Worm (Caenorhabditis elegans) whole organism, young adult: ENCODE measurements around the gene F55E10.2.

Source experiments
- B0035.1 ChIP-seq: sonication (generic microtip); optimal IDR thresholded peaks from 2 replicates; lab custom pipeline; 2016; ENCODE audit warnings: missing genetic modification characterization, mild to moderate bottlenecking, missing compliant biosample characterization, missing genotype, missing genetic modification reagents
- B0261.1 ChIP-seq: sonication (generic microtip); optimal IDR thresholded peaks from 2 replicates; lab custom pipeline; 2016; ENCODE audit warnings: mild to moderate bottlenecking, missing genetic modification characterization, moderate library complexity, missing compliant biosample characterization
- D2030.7 ChIP-seq: fragments of 200-800 bp; sonication (Bioruptor generic); IDR thresholded peaks from 2 replicates; pipeline ENCODE4 v1.3.6; 2022; ENCODE audit warnings: missing genetic modification reagents, missing genetic modification characterization, missing compliant biosample characterization
- F33H1.4 ChIP-seq: fragments of 200-800 bp; sonication (Bioruptor generic); IDR thresholded peaks from 2 replicates; pipeline ENCODE4 v1.3.6; 2022; ENCODE audit warnings: missing genetic modification reagents, missing genetic modification characterization, missing compliant biosample characterization
- F39B2.1 ChIP-seq: fragments of 200-800 bp; sonication (Bioruptor generic); IDR thresholded peaks from 2 replicates; pipeline ENCODE4 v1.3.6; 2022; ENCODE audit warnings: missing genetic modification reagents, missing genetic modification characterization, missing compliant biosample characterization
- F52B5.7 ChIP-seq: sonication (generic microtip); optimal IDR thresholded peaks from 2 replicates; lab custom pipeline; 2016; ENCODE audit warnings: mild to moderate bottlenecking, missing genetic modification characterization, missing compliant biosample characterization
- Y53F4B.3 ChIP-seq: fragments of 200-800 bp; sonication (Bioruptor generic); IDR thresholded peaks from 2 replicates; pipeline ENCODE4 v1.3.6; 2022; ENCODE audit warnings: missing genetic modification reagents, missing genetic modification characterization, missing compliant biosample characterization
- Y79H2A.3 ChIP-seq: fragments of 200-800 bp; sonication (Bioruptor generic); conservative IDR thresholded peaks from 2 replicates; pipeline ENCODE4 v1.3.6; 2022; ENCODE audit warnings: missing genetic modification reagents, missing genetic modification characterization, missing compliant biosample characterization
- Y95B8A.8 ChIP-seq: fragments of 200-800 bp; sonication (Bioruptor generic); IDR thresholded peaks from 2 replicates; pipeline ENCODE4 v1.3.6; 2022; ENCODE audit warnings: missing genetic modification reagents, missing genetic modification characterization, missing compliant biosample characterization
- attf-3 ChIP-seq: fragments of 200-800 bp; sonication (Bioruptor generic); conservative IDR thresholded peaks from 2 replicates; pipeline ENCODE4 v1.3.6; 2022; ENCODE audit warnings: missing genetic modification reagents, missing genetic modification characterization, missing compliant biosample characterization
- attf-6 ChIP-seq: fragments of 200-800 bp; sonication (Bioruptor generic); IDR thresholded peaks from 2 replicates; pipeline ENCODE4 v1.3.6; 2022; ENCODE audit warnings: missing genetic modification reagents, missing genetic modification characterization, missing compliant biosample characterization
- bed-2 ChIP-seq: fragments of 200-800 bp; sonication (Bioruptor generic); IDR thresholded peaks from 2 replicates; pipeline ENCODE4 v1.3.6; 2022; ENCODE audit warnings: missing genetic modification reagents, missing genetic modification characterization, missing compliant biosample characterization
- ceh-100 ChIP-seq: fragments of 200-800 bp; sonication (Bioruptor generic); IDR thresholded peaks from 2 replicates; pipeline ENCODE4 v1.3.6; 2022; ENCODE audit warnings: missing genetic modification reagents, missing genetic modification characterization, missing compliant biosample characterization
- ceh-27 ChIP-seq: fragments of 200-800 bp; sonication (Bioruptor generic); optimal IDR thresholded peaks from 2 replicates; lab custom pipeline; 2018; ENCODE audit warnings: mild to moderate bottlenecking, missing genetic modification characterization, moderate library complexity, missing compliant biosample characterization
- chd-7 ChIP-seq: sonication (generic microtip); optimal IDR thresholded peaks from 2 replicates; lab custom pipeline; 2016; ENCODE audit warnings: mild to moderate bottlenecking, missing genetic modification characterization, moderate library complexity, missing compliant biosample characterization
- efl-1 ChIP-seq: fragments of 150-350 bp; optimal IDR thresholded peaks from 2 replicates; lab custom pipeline; 2014; ENCODE audit warnings: missing biosample characterization, missing genetic modification reagents, missing genetic modification characterization
- egl-44 ChIP-seq: fragments of 200-800 bp; sonication (Bioruptor generic); IDR thresholded peaks from 2 replicates; pipeline ENCODE4 v1.3.6; 2022; ENCODE audit warnings: missing genetic modification reagents, missing genetic modification characterization, missing compliant biosample characterization
- egrh-3 ChIP-seq: fragments of 200-800 bp; sonication (Bioruptor generic); IDR thresholded peaks from 2 replicates; pipeline ENCODE4 v1.3.6; 2022; ENCODE audit warnings: missing genetic modification reagents, missing genetic modification characterization, missing compliant biosample characterization
- ets-4 ChIP-seq: fragments of 200-800 bp; sonication (Bioruptor generic); optimal IDR thresholded peaks from 2 replicates; lab custom pipeline; 2018; ENCODE audit warnings: mild to moderate bottlenecking, missing genetic modification characterization, missing compliant biosample characterization
- gei-17 ChIP-seq: fragments of 200-800 bp; sonication (Bioruptor generic); optimal IDR thresholded peaks from 2 replicates; lab custom pipeline; 2018; ENCODE audit warnings: mild to moderate bottlenecking, missing genetic modification characterization, missing compliant biosample characterization
- hlh-12 ChIP-seq: sonication (generic microtip); optimal IDR thresholded peaks from 2 replicates; lab custom pipeline; 2016; ENCODE audit warnings: missing genetic modification characterization, missing compliant biosample characterization
- lag-1 ChIP-seq: fragments of 200-800 bp; sonication (Bioruptor generic); IDR thresholded peaks from 2 replicates; pipeline ENCODE4 v1.3.6; 2022; ENCODE audit warnings: missing genetic modification reagents, missing genetic modification characterization, missing compliant biosample characterization
- let-607 ChIP-seq, 2 experiments: fragments of 200-800 bp in 1 of 2; sonication (Bioruptor generic) in 1 of 2; sonication (generic microtip) in 1 of 2; optimal IDR thresholded peaks; 2 replicates each; lab custom pipeline; 2016 to 2018; ENCODE audit warnings: mild to moderate bottlenecking in 2 of 2, missing compliant biosample characterization in 2 of 2, missing genetic modification characterization in 2 of 2, moderate library complexity in 2 of 2, missing genotype in 1 of 2
- lin-26 ChIP-seq: fragments of 200-800 bp; sonication (Bioruptor generic); IDR thresholded peaks from 2 replicates; pipeline ENCODE4 v1.3.6; 2022; ENCODE audit warnings: missing genetic modification reagents, missing genetic modification characterization, missing compliant biosample characterization
- lin-40 ChIP-seq: sonication (generic microtip); optimal IDR thresholded peaks from 2 replicates; lab custom pipeline; 2016; ENCODE audit warnings: missing genetic modification characterization, mild to moderate bottlenecking, missing compliant biosample characterization, missing genotype, missing genetic modification reagents
- lin-54 ChIP-seq: fragments of 200-800 bp; sonication (Bioruptor generic); optimal IDR thresholded peaks from 2 replicates; lab custom pipeline; 2018; ENCODE audit warnings: mild to moderate bottlenecking, missing genetic modification characterization, missing compliant biosample characterization
- nfya-2 ChIP-seq: fragments of 200-800 bp; sonication (Bioruptor generic); IDR thresholded peaks from 2 replicates; pipeline ENCODE4 v1.3.6; 2022; ENCODE audit warnings: missing genetic modification reagents, missing genetic modification characterization, missing compliant biosample characterization
- nhr-80 ChIP-seq: sonication (generic microtip); optimal IDR thresholded peaks from 2 replicates; lab custom pipeline; 2016; ENCODE audit warnings: missing genetic modification characterization, missing compliant biosample characterization
- rpc-1 ChIP-seq, 2 experiments: fragments of 150-350 bp in 1 of 2; sonication (generic microtip) in 1 of 2; optimal IDR thresholded peaks; 2 replicates each; lab custom pipeline; 2014 to 2018; ENCODE audit warnings: missing biosample characterization in 1 of 2, missing genetic modification characterization in 1 of 2, missing genetic modification reagents in 1 of 2, missing genotype in 1 of 2
- sea-2 ChIP-seq: fragments of 200-800 bp; sonication (Bioruptor generic); IDR thresholded peaks from 2 replicates; pipeline ENCODE4 v1.3.6; 2022; ENCODE audit warnings: missing genetic modification characterization, missing compliant biosample characterization
- snpc-1.1 ChIP-seq: sonication (generic microtip); optimal IDR thresholded peaks from 2 replicates; lab custom pipeline; 2017; ENCODE audit warnings: missing genetic modification characterization, mild to moderate bottlenecking, missing compliant biosample characterization, antibody characterized with exemption, moderate library complexity, missing genotype, missing genetic modification reagents; ENCODE audit not compliant: insufficient read depth
- somi-1 ChIP-seq: fragments of 200-800 bp; sonication (Bioruptor generic); optimal IDR thresholded peaks from 2 replicates; lab custom pipeline; 2018; ENCODE audit warnings: mild to moderate bottlenecking, missing genetic modification characterization, missing compliant biosample characterization
- tbp1 ChIP-seq: fragments of 200-800 bp; sonication (Bioruptor generic); optimal IDR thresholded peaks from 2 replicates; lab custom pipeline; 2018; ENCODE audit warnings: mild to moderate bottlenecking, missing genetic modification characterization, missing compliant biosample characterization
- tbx-9 ChIP-seq: sonication (generic microtip); optimal IDR thresholded peaks from 2 replicates; lab custom pipeline; 2016; ENCODE audit warnings: borderline replicate concordance, missing genetic modification characterization, inconsistent platforms, missing compliant biosample characterization
- zim-3 ChIP-seq: sonication (generic microtip); optimal IDR thresholded peaks from 2 replicates; lab custom pipeline; 2017; ENCODE audit warnings: mild to moderate bottlenecking, missing genetic modification characterization, moderate library complexity, missing compliant biosample characterization
- ztf-18 ChIP-seq: sonication (generic microtip); optimal IDR thresholded peaks from 2 replicates; lab custom pipeline; 2016; ENCODE audit warnings: missing genotype, mild to moderate bottlenecking, missing genetic modification characterization, missing compliant biosample characterization

Gene F55E10.2

DNA sequence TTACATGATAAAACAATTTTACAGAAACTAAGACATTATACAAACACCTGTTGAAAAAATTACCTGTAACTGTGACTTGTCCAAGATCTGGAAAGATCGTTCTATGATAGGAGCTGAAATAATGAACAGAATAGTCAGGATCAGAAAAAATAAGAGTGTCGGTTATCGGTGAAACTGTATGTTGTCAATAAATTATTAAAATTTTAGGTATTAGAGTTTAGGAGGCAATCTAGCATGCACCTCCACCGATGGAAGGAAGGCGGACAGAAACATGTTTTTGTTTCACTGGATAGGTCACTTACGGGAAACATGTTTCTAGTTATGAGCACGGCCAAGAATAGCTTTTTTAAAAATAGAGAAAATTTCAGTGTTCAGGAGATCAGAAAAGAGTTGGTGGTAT is 40.9 kb upstream of the F55E10.2 start, which contains the start of gene ced-13:
ced-13 (minus strand) TSS at position 101 of the 400 bp plus-strand sequence.
- TF ChIP-seq snpc-1.1 (tag; lab: Kevin White, UChicago), result no peak
- TF ChIP-seq tbx-9 (tag; lab: Kevin White, UChicago), result no peak
- no peak for TF ChIP-seq nfya-2 (GFP tag; lab: Robert Waterston, UW)
- no peak for TF ChIP-seq ceh-100 (GFP tag; lab: Robert Waterston, UW)
- TF ChIP-seq lin-54 (GFP tag; lab: Kevin White, UChicago), result no peak
- no peak for TF ChIP-seq F52B5.7 (tag; lab: Kevin White, UChicago)
- no peak for TF ChIP-seq F33H1.4 (GFP tag; lab: Robert Waterston, UW)
- TF ChIP-seq egrh-3 (GFP tag; lab: Robert Waterston, UW), result no peak

DNA sequence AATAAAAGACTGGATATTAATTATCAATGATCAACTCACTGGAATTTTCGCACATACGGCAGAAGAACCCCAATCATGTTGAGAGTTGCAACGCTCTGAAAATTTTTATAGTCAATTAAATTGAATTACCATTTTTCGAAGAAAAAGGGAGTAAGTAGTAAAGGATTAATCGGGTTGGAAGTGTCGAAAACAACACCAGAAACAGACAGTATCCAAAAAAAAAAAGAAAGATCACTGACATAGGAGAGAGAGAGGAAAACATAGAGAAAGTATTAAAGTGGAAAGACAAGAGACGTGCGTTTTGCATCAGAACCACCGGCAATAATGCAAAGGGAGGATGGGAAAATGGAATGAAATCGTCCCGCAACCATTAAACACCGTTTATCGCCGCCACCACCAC is 38.2 kb upstream of the F55E10.2 start, which contains the start of gene inx-5:
inx-5 (minus strand) TSS at position 101 of the 400 bp plus-strand sequence.
- no peak for TF ChIP-seq ceh-27
- no peak for TF ChIP-seq F39B2.1
- no peak for TF ChIP-seq egl-44 (GFP tag; lab: Robert Waterston, UW)
- TF ChIP-seq tbp1 (GFP tag; lab: Kevin White, UChicago), result no peak
- TF ChIP-seq lag-1, result no peak
- no peak for TF ChIP-seq chd-7 (tag; lab: Kevin White, UChicago)
- TF ChIP-seq attf-3 (GFP tag; lab: Robert Waterston, UW), result no peak
- no peak for TF ChIP-seq ztf-18 (tag; lab: Kevin White, UChicago)
- no peak for TF ChIP-seq lin-26 (GFP tag; lab: Robert Waterston, UW)
- no peak for TF ChIP-seq ets-4 (GFP tag; lab: Kevin White, UChicago)

DNA sequence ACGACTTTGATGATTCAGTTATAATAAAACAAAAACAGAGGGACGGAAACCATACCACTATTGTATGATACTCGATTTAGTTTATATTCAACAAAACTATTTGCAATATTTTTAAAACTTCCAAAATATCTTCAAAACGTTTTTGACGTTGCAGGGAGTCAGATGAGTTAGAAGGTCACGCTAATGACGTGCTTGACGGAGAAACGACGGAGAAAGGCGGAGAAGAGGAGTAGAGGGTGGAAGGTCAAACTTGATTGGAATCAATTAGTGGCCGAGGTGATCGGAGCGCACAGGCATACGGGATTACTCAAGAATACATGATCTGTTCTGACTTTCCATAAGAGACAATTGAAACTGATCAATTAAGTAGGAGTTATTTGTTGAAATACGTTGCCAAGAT is 37.7 kb upstream of the F55E10.2 start:
- no peak for TF ChIP-seq bed-2
- no peak for TF ChIP-seq tbx-9 (tag; lab: Kevin White, UChicago)
- TF ChIP-seq nhr-80, result no peak
- no peak for TF ChIP-seq B0261.1 (tag; lab: Kevin White, UChicago)
- no peak for TF ChIP-seq sea-2 (GFP tag; lab: Robert Waterston, UW)
- no peak for TF ChIP-seq lin-40 (tag; lab: Kevin White, UChicago)
- no peak for TF ChIP-seq D2030.7
- TF ChIP-seq attf-6 (GFP tag; lab: Robert Waterston, UW), result no peak
- no peak for TF ChIP-seq hlh-12 (tag; lab: Kevin White, UChicago)
- TF ChIP-seq B0035.1 (tag; lab: Kevin White, UChicago), result no peak
- no peak for TF ChIP-seq somi-1 (GFP tag; lab: Kevin White, UChicago)
- TF ChIP-seq chd-7 (tag; lab: Kevin White, UChicago), result no peak
- no peak for TF ChIP-seq Y95B8A.8 (GFP tag; lab: Robert Waterston, UW)
- no peak for TF ChIP-seq Y79H2A.3 (GFP tag; lab: Robert Waterston, UW)

DNA sequence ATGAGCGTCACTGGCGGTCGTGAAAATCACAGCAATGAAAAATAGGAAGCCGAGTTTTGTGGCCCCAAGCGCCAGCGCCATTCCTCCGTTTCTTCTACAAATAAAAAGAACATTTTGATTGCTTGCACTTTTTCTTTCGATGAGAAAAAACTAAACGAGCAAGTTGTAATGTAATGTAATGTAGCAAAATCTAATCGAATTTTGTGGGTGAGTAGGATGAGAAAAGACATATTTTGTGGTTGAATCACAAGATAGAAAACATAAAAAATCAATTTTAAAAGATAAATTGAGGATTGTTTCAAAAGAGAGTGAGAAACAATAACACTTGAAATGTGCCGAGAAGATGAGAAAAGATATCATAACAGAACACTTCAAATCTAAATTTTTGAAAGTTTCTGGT is 32.9 kb upstream of the F55E10.2 start, which contains the start of gene R09F10.5:
R09F10.5 (minus strand) TSS at position 101 of the 400 bp plus-strand sequence.
- TF ChIP-seq egl-44 (GFP tag; lab: Robert Waterston, UW) (no peak), let-607 (tag; optimal IDR thresholded peaks at IDR 0.05; lab: Kevin White, UChicago) (no peak), lin-40 (tag; lab: Kevin White, UChicago) (no peak), rpc-1 (optimal IDR thresholded peaks at IDR 0.05; lab: Kevin White, UChicago) (no peak), rpc-1 (tag; optimal IDR thresholded peaks at IDR 0.05; lab: Kevin White, UChicago) (no peak), Y53F4B.3 (no peak), efl-1 (GFP tag; lab: Kevin White, UChicago) (no peak), gei-17 (GFP tag; lab: Kevin White, UChicago) (no peak), zim-3 (tag; lab: Kevin White, UChicago) (no peak)
